Fruit fly (Drosophila melanogaster): Measurements from ENCODE around the gene scpr-B.

scpr-B gene

DNA sequence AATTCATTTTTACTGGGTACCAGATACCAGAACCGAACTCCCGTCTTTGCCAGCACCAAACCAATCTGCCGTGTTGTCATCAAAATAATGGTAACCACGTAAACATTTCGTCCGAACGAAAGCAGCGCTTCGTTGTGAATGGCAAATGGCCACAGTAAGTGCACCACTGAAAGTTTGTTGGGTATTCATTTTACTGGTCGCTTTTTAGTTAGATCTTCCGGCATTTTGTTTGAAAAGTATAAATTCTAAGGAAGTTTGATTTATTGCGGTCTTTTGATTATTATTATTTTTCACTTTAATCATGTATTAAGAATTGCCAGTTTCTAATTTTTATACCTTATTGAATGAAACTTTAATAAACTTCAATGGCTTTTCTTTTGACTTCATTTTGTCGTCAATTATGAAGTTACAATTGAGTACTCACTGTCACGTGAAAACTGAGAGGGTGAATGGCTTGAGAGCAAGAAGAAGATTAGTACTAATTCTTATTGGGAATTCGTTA is 26.3 kb downstream of the scpr-B start, which contains the start of gene ZnT86D:
Gene ZnT86D (minus strand): TSS at position 91 of the 502 bp plus-strand sequence.
- TF ChIP-seq h (GFP tag; optimal IDR thresholded peaks at IDR 0.05) = peak; percentile 73
- TF ChIP-seq GATAd (GFP tag; optimal IDR thresholded peaks at IDR 0.05) = no peak
- TF ChIP-seq Dfd (GFP tag; optimal IDR thresholded peaks at IDR 0.05) = no peak
- TF ChIP-seq ey (GFP tag; optimal IDR thresholded peaks at IDR 0.05) = peak; percentile 61
- peak; percentile 39 for TF ChIP-seq dmrt93B (GFP tag; optimal IDR thresholded peaks at IDR 0.05)
- TF ChIP-seq HLH106 (tag; optimal IDR thresholded peaks at IDR 0.05) = peak; percentile 84
- TF ChIP-seq dsf (GFP tag; optimal IDR thresholded peaks at IDR 0.05; ENCODE audit: borderline replicate concordance) = no peak
- peak; percentile 33 for TF ChIP-seq OdsH (GFP tag; optimal IDR thresholded peaks at IDR 0.05)
- peak; percentile 86 for TF ChIP-seq fru (GFP tag; optimal IDR thresholded peaks at IDR 0.05)
- no peak for TF ChIP-seq pan (optimal IDR thresholded peaks at IDR 0.05)
- TF ChIP-seq Hnf4 (GFP tag; optimal IDR thresholded peaks at IDR 0.05) = peak; percentile 44
- TF ChIP-seq rgr (GFP tag; optimal IDR thresholded peaks at IDR 0.05) = peak; percentile 63
- TF ChIP-seq brk (GFP tag; optimal IDR thresholded peaks at IDR 0.05) = no peak
- no peak for TF ChIP-seq lola (GFP tag; optimal IDR thresholded peaks at IDR 0.05)
- TF ChIP-seq CrebA (GFP tag; optimal IDR thresholded peaks at IDR 0.05; ENCODE audit: borderline replicate concordance) = no peak
- peak; percentile 75 for TF ChIP-seq br (GFP tag; optimal IDR thresholded peaks at IDR 0.05)
- TF ChIP-seq sage (GFP tag; optimal IDR thresholded peaks at IDR 0.05) = no peak
- TF ChIP-seq Jra (GFP tag; optimal IDR thresholded peaks at IDR 0.05) = peak; percentile 22
- TF ChIP-seq Vsx2 (GFP tag; optimal IDR thresholded peaks at IDR 0.05; ENCODE audit: partially characterized antibody) = no peak
- TF ChIP-seq Dif (GFP tag; optimal IDR thresholded peaks at IDR 0.05; ENCODE audit: partially characterized antibody) = no peak
- TF ChIP-seq tai (GFP tag; optimal IDR thresholded peaks at IDR 0.05) = no peak
- peak; percentile 58 for TF ChIP-seq Myc (optimal IDR thresholded peaks at IDR 0.05)
- TF ChIP-seq Sp1 (GFP tag; optimal IDR thresholded peaks at IDR 0.05) = peak; percentile 81
- TF ChIP-seq sv (GFP tag; optimal IDR thresholded peaks at IDR 0.05) = no peak
- no peak for TF ChIP-seq Mio (GFP tag; optimal IDR thresholded peaks at IDR 0.05)
- no peak for TF ChIP-seq Rel (GFP tag; optimal IDR thresholded peaks at IDR 0.05)
- peak; percentile 44 for TF ChIP-seq Rel (tag; optimal IDR thresholded peaks at IDR 0.05)
- peak; percentile 30 for TF ChIP-seq CG32264 (GFP tag; optimal IDR thresholded peaks at IDR 0.05)
- TF ChIP-seq woc (GFP tag; optimal IDR thresholded peaks at IDR 0.05) = peak; percentile 96
- TF ChIP-seq usp (GFP tag; optimal IDR thresholded peaks at IDR 0.05) = no peak
- TF ChIP-seq Hr78 (GFP tag; optimal IDR thresholded peaks at IDR 0.05) = no peak
- TF ChIP-seq foxo (GFP tag; optimal IDR thresholded peaks at IDR 0.05) = peak in 1 of 2 experiments; percentile 64
- TF ChIP-seq Hr83 (GFP tag; optimal IDR thresholded peaks at IDR 0.05; ENCODE audit: poor library complexity, severe bottlenecking) = peak; percentile 39
- peak; percentile 59 for TF ChIP-seq CG9705 (GFP tag; optimal IDR thresholded peaks at IDR 0.05)
- TF ChIP-seq psq (GFP tag; optimal IDR thresholded peaks at IDR 0.05) = peak; percentile 78

dm6 chr3R:11211291-11212061 is 29.3 kb downstream of the scpr-B start:
- TF ChIP-seq Hr78 (GFP tag; optimal IDR thresholded peaks at IDR 0.05) = no peak
- TF ChIP-seq Myc (optimal IDR thresholded peaks at IDR 0.05) = peak; percentile 71
- TF ChIP-seq CG9705 (GFP tag; optimal IDR thresholded peaks at IDR 0.05) = peak; percentile 40
- TF ChIP-seq br (GFP tag; optimal IDR thresholded peaks at IDR 0.05) = peak; percentile 36
- peak; percentile 63 for TF ChIP-seq psq (GFP tag; optimal IDR thresholded peaks at IDR 0.05)
- TF ChIP-seq dl (GFP tag; optimal IDR thresholded peaks at IDR 0.05; ENCODE audit: insufficient read depth in 1 of 2, partially characterized antibody in 2 of 2) = peak in 1 of 2 experiments; percentile 4
- TF ChIP-seq sv (GFP tag; optimal IDR thresholded peaks at IDR 0.05) = peak; percentile 55
- TF ChIP-seq OdsH (GFP tag; optimal IDR thresholded peaks at IDR 0.05) = peak; percentile 62
- TF ChIP-seq Hnf4 (GFP tag; optimal IDR thresholded peaks at IDR 0.05) = peak; percentile 61
- TF ChIP-seq fru (GFP tag; optimal IDR thresholded peaks at IDR 0.05) = peak; percentile 60
- no peak for TF ChIP-seq CrebA (GFP tag; optimal IDR thresholded peaks at IDR 0.05; ENCODE audit: borderline replicate concordance)
- TF ChIP-seq foxo (GFP tag; optimal IDR thresholded peaks at IDR 0.05) = peak in 1 of 2 experiments; percentile 80
- TF ChIP-seq sage (GFP tag; optimal IDR thresholded peaks at IDR 0.05) = no peak
- TF ChIP-seq jim (GFP tag; optimal IDR thresholded peaks at IDR 0.05) = no peak
- peak; percentile 82 for TF ChIP-seq woc (GFP tag; optimal IDR thresholded peaks at IDR 0.05)
- TF ChIP-seq dmrt93B (GFP tag; optimal IDR thresholded peaks at IDR 0.05) = peak; percentile 41
- peak; percentile 77 for TF ChIP-seq rgr (GFP tag; optimal IDR thresholded peaks at IDR 0.05)
- TF ChIP-seq HLH106 (tag; optimal IDR thresholded peaks at IDR 0.05) = peak; percentile 73
- TF ChIP-seq Sp1 (GFP tag; optimal IDR thresholded peaks at IDR 0.05) = peak; percentile 59
- TF ChIP-seq h (GFP tag; optimal IDR thresholded peaks at IDR 0.05) = peak; percentile 74
- TF ChIP-seq Rel (GFP tag; optimal IDR thresholded peaks at IDR 0.05) = no peak
- TF ChIP-seq Rel (tag; optimal IDR thresholded peaks at IDR 0.05) = peak; percentile 64
- TF ChIP-seq Jra (GFP tag; optimal IDR thresholded peaks at IDR 0.05) = peak; percentile 88
- peak; percentile 66 for TF ChIP-seq Hr83 (GFP tag; optimal IDR thresholded peaks at IDR 0.05; ENCODE audit: poor library complexity, severe bottlenecking)
- TF ChIP-seq ey (GFP tag; optimal IDR thresholded peaks at IDR 0.05) = peak; percentile 65
- no peak for TF ChIP-seq lola (GFP tag; optimal IDR thresholded peaks at IDR 0.05)

All from whole organism, wandering third instar larva.